Fruit fly (Drosophila melanogaster) whole organism: ENCODE measurements around the gene omd.

ENCODE experiments used
- CG8478 ChIP-seq: fragments of >200 bp; optimal IDR thresholded peaks from 2 replicates; lab custom pipeline; 2018; ENCODE audit warnings: inconsistent platforms
- pan ChIP-seq: fragments of >200 bp; optimal IDR thresholded peaks from 2 replicates; lab custom pipeline; 2017
- psq ChIP-seq: fragments of >200 bp; optimal IDR thresholded peaks from 2 replicates; lab custom pipeline; 2017

dm6 chr3R:13726795-13727194 is 39.8 kb upstream of the omd start:
- TF ChIP-seq CG8478 (no peak), pan (no peak), psq (lab: Kevin White, UChicago) (no peak)
